Worm (Caenorhabditis elegans) whole organism, mixed stage, embryonic: Measurements from ENCODE around the gene C36C5.12.

ENCODE experiments used
- M03D4.4 ChIP-seq: sonication (generic microtip); optimal IDR thresholded peaks from 2 replicates; lab custom pipeline; 2017; ENCODE audit warnings: mild to moderate bottlenecking, missing genetic modification characterization, missing compliant biosample characterization
- ceh-43 ChIP-seq: fragments of 200-800 bp; sonication (Bioruptor generic); optimal IDR thresholded peaks from 2 replicates; lab custom pipeline; 2018; ENCODE audit warnings: mild to moderate bottlenecking, missing genetic modification characterization, moderate library complexity, missing compliant biosample characterization
- ceh-83 ChIP-seq: fragments of 200-800 bp; sonication (Bioruptor generic); optimal IDR thresholded peaks from 2 replicates; lab custom pipeline; 2018; ENCODE audit warnings: mild to moderate bottlenecking, missing genetic modification characterization, missing compliant biosample characterization
- ces-1 ChIP-seq: fragments of 150-350 bp; optimal IDR thresholded peaks from 2 replicates; lab custom pipeline; 2014; ENCODE audit warnings: missing biosample characterization, missing genetic modification reagents, missing genetic modification characterization
- cnd-1 ChIP-seq: fragments of 200-800 bp; sonication (Bioruptor generic); optimal IDR thresholded peaks from 2 replicates; lab custom pipeline; 2018; ENCODE audit warnings: mild to moderate bottlenecking, missing genetic modification characterization, missing compliant biosample characterization
- elt-1 ChIP-seq: sonication (generic microtip); optimal IDR thresholded peaks from 2 replicates; lab custom pipeline; 2017; ENCODE audit warnings: missing genetic modification characterization, mild to moderate bottlenecking, missing compliant biosample characterization, antibody characterized with exemption, moderate library complexity, borderline replicate concordance; ENCODE audit not compliant: insufficient read depth
- elt-3 ChIP-seq: fragments of 150-350 bp; optimal IDR thresholded peaks from 2 replicates; lab custom pipeline; 2014; ENCODE audit warnings: missing biosample characterization, missing genetic modification characterization
- flh-1 ChIP-seq: fragments of 200-800 bp; sonication (Bioruptor generic); optimal IDR thresholded peaks from 2 replicates; lab custom pipeline; 2018; ENCODE audit warnings: mild to moderate bottlenecking, missing genetic modification characterization, moderate library complexity, missing compliant biosample characterization
- ham-2 ChIP-seq: fragments of 200-800 bp; sonication (Bioruptor generic); optimal IDR thresholded peaks from 2 replicates; lab custom pipeline; 2018; ENCODE audit warnings: mild to moderate bottlenecking, missing genetic modification characterization, missing compliant biosample characterization
- hlh-1 ChIP-seq: fragments of 150-350 bp; optimal IDR thresholded peaks from 2 replicates; lab custom pipeline; 2014; ENCODE audit warnings: missing biosample characterization, missing genetic modification reagents, missing genetic modification characterization
- lin-13 ChIP-seq: fragments of 150-350 bp; optimal IDR thresholded peaks from 2 replicates; lab custom pipeline; 2014; ENCODE audit warnings: missing biosample characterization, missing genetic modification characterization
- lin-32 ChIP-seq: fragments of 200-800 bp; sonication (Bioruptor generic); optimal IDR thresholded peaks from 2 replicates; lab custom pipeline; 2018; ENCODE audit warnings: mild to moderate bottlenecking, missing genetic modification characterization, missing compliant biosample characterization
- lsy-2 ChIP-seq: fragments of 150-350 bp; optimal IDR thresholded peaks from 2 replicates; lab custom pipeline; 2014; ENCODE audit warnings: missing biosample characterization, missing genetic modification characterization
- mab-5 ChIP-seq: fragments of 150-350 bp; optimal IDR thresholded peaks from 2 replicates; lab custom pipeline; 2014; ENCODE audit warnings: missing biosample characterization, missing genetic modification characterization
- mep-1 ChIP-seq: fragments of 150-350 bp; optimal IDR thresholded peaks from 2 replicates; lab custom pipeline; 2017; ENCODE audit warnings: missing biosample characterization, missing genetic modification reagents, missing genetic modification characterization, inconsistent platforms
- nhr-12 ChIP-seq: fragments of 150-350 bp; optimal IDR thresholded peaks from 2 replicates; lab custom pipeline; 2014; ENCODE audit warnings: missing biosample characterization, missing genetic modification characterization
- nhr-2 ChIP-seq: fragments of 150-350 bp; optimal IDR thresholded peaks from 2 replicates; lab custom pipeline; 2014; ENCODE audit warnings: missing biosample characterization, missing genetic modification characterization
- nhr-237 ChIP-seq: fragments of 150-350 bp; optimal IDR thresholded peaks from 2 replicates; lab custom pipeline; 2014; ENCODE audit warnings: missing biosample characterization, missing genetic modification characterization
- nhr-28 ChIP-seq: fragments of 150-350 bp; optimal IDR thresholded peaks from 2 replicates; lab custom pipeline; 2014; ENCODE audit warnings: missing biosample characterization, missing genetic modification characterization
- nhr-76 ChIP-seq: sonication (generic microtip); optimal IDR thresholded peaks from 2 replicates; lab custom pipeline; 2017; ENCODE audit warnings: missing biosample characterization, missing genetic modification characterization
- pha-4 ChIP-seq: fragments of 150-350 bp; optimal IDR thresholded peaks from 2 replicates; lab custom pipeline; 2018; ENCODE audit warnings: missing biosample characterization, missing genetic modification reagents, missing genetic modification characterization
- sem-2 ChIP-seq: fragments of 200-800 bp; sonication (Bioruptor generic); optimal IDR thresholded peaks from 2 replicates; lab custom pipeline; 2018; ENCODE audit warnings: mild to moderate bottlenecking, missing genetic modification characterization, missing compliant biosample characterization
- snpc-4 ChIP-seq: fragments of 150-350 bp; optimal IDR thresholded peaks from 2 replicates; lab custom pipeline; 2014; ENCODE audit warnings: missing biosample characterization, missing genetic modification characterization
- sptf-1 ChIP-seq: sonication (generic microtip); optimal IDR thresholded peaks from 2 replicates; lab custom pipeline; 2017; ENCODE audit warnings: mild to moderate bottlenecking, missing genetic modification characterization, moderate library complexity, missing compliant biosample characterization
- tbx-8 ChIP-seq: fragments of 200-800 bp; sonication (Bioruptor generic); optimal IDR thresholded peaks from 2 replicates; lab custom pipeline; 2018; ENCODE audit warnings: mild to moderate bottlenecking, missing genetic modification characterization, moderate library complexity, missing compliant biosample characterization
- unc-120 ChIP-seq: sonication (generic microtip); optimal IDR thresholded peaks from 2 replicates; lab custom pipeline; 2017; ENCODE audit warnings: missing genetic modification characterization, missing compliant biosample characterization; ENCODE audit not compliant: poor library complexity, severe bottlenecking
- unc-39 ChIP-seq: fragments of 150-350 bp; optimal IDR thresholded peaks from 2 replicates; lab custom pipeline; 2014; ENCODE audit warnings: missing biosample characterization, missing genetic modification characterization
- unc-62 ChIP-seq: fragments of 150-350 bp; optimal IDR thresholded peaks from 2 replicates; lab custom pipeline; 2014; ENCODE audit warnings: missing biosample characterization, missing genetic modification reagents, missing genetic modification characterization
- zip-8 ChIP-seq: fragments of 150-350 bp; optimal IDR thresholded peaks from 2 replicates; lab custom pipeline; 2014; ENCODE audit warnings: missing biosample characterization, missing genetic modification characterization
- ztf-11 ChIP-seq: fragments of 150-350 bp; optimal IDR thresholded peaks from 2 replicates; lab custom pipeline; 2014; ENCODE audit warnings: missing biosample characterization, missing genetic modification characterization

C36C5.12 gene

DNA sequence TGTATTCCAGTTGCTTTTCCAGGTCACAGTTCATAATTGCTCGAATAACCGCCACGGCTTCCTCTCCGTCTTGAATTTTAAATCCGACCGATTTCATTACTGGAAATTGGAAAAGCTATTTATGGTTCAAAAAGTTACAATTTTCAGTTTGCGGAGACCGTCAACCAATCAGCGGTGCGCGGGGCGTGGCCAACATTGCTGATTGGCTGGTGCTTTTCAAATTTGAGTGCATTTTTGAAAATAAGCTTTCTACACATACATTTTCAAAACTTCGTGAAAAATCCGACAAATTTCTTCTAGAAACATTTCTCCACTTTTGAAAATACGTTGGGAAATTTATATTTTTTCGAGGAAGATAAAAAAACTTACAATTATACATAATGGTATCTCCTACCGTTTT lies 36.7 kb upstream of the C36C5.12 start:
- TF ChIP-seq cnd-1 (tag; lab: Kevin White, UChicago): no peak
- TF ChIP-seq ztf-11: no peak

DNA sequence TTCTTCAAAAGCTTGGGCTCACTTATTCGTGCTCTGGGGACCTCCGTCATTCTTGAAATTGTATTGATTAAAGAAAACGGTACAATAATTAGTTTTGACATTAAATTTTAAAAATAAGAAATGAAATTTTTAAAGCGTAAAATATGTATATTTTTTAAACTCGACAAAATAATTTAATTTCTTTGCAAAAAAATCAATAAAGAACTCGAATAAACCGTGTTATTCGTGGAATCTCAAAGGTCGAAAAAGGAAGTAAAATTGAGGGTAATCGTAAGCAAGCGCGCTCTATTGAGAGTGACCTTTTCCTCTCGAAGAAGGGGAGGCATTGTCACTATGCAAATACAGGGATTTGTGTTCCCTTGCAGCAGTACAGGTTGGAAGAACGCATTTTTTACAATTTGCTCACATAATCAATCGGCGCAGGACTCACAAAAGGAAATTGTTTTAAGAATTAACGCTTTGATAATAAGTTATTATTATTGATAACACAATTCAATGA lies 35.8 kb upstream of the C36C5.12 start, which contains the start of gene Y73C8B.2:
Gene Y73C8B.2 (minus strand): TSS at position 51 of the 499 bp plus-strand sequence.
- TF ChIP-seq nhr-2 (tag; lab: Kevin White, UChicago) (no peak), lin-13 (tag; lab: Kevin White, UChicago) (peak; percentile 16), ces-1 (GFP tag; lab: Kevin White, UChicago) (no peak), mep-1 (tag; lab: Kevin White, UChicago) (peak; percentile 53), nhr-237 (tag; lab: Kevin White, UChicago) (no peak), snpc-4 (tag; lab: Kevin White, UChicago) (no peak), pha-4 (peak; percentile 6), unc-120 (tag; lab: Kevin White, UChicago) (no peak), ham-2 (GFP tag; lab: Kevin White, UChicago) (no peak)
- TF ChIP-seq, all 35 proteins: peak for 3

DNA sequence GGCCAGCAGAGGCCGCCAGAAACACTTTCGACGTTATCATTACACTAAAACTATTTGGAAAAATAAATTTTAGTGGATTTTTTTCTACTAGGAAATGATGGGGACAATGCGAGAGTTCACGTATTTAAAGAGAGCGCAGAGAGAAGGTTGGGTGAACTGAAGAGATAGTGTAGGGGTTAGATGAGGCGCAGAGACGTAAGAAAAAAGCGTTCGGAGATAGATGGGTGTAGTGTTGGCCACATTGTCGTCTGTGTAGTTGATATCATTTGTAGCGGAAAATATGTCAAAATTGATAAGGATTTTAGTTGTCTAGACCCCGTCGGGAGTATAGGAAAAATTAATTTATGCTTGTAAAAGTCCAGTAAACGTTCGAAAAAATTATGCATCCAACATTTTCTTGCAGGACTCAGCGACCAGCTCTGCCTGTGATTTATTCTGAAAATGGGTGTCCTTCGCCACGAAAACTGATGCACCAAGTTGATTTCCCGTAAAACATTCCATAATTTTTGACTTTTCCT lies 34.0 kb upstream of the C36C5.12 start, which contains the start of the genes Y73C8B.3 and Y73C8B.9:
Gene Y73C8B.3 (minus strand): TSS at position 147 of the 518 bp plus-strand sequence.
Gene Y73C8B.9 (plus strand): TSS at position 468 of the 518 bp plus-strand sequence.
- TF ChIP-seq elt-3 (tag; lab: Kevin White, UChicago) (peak; percentile 46), nhr-28 (tag; lab: Kevin White, UChicago) (peak; percentile 4), sptf-1 (tag; lab: Kevin White, UChicago) (no peak)
- TF ChIP-seq, all 35 proteins: peak for 2

DNA sequence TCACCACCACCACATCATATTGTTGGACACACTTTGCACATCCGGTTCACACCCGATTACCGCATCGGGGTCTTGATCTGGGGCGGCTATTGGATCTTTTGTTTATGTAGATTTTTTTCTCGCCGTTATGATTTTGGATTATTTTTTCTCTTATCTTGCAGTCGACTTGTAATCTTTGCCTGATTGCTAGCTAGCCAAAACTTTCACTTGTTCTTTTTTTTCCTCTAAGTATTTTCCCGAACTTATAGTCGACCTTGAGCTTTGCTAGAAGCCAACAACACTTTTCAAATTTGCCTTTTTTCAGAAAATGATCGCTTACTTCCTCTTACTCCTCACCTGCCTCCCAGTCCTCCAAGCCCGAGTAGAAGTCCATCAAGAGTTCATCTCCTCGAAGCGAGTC lies 28.9 kb upstream of the C36C5.12 start, which contains the start of gene lag-2:
Gene lag-2 (plus strand): TSS at position 301 of the 400 bp plus-strand sequence.
- TF ChIP-seq hlh-1 (no peak), lsy-2 (tag; lab: Kevin White, UChicago) (no peak), nhr-76 (tag; lab: Kevin White, UChicago) (no peak), nhr-12 (no peak), sem-2 (GFP tag; lab: Kevin White, UChicago) (no peak), sptf-1 (tag; lab: Kevin White, UChicago) (no peak), cnd-1 (tag; lab: Kevin White, UChicago) (no peak), ces-1 (GFP tag; lab: Kevin White, UChicago) (no peak), lin-13 (tag; lab: Kevin White, UChicago) (no peak), ceh-83 (GFP tag; lab: Kevin White, UChicago) (no peak), mab-5 (tag; lab: Kevin White, UChicago) (no peak), ztf-11 (no peak), elt-1 (tag; lab: Kevin White, UChicago) (no peak), flh-1 (GFP tag; lab: Kevin White, UChicago) (no peak), unc-39 (tag; lab: Kevin White, UChicago) (no peak), lin-32 (GFP tag; lab: Kevin White, UChicago) (no peak), ceh-43 (no peak), pha-4 (no peak), tbx-8 (GFP tag; lab: Kevin White, UChicago) (no peak), nhr-237 (tag; lab: Kevin White, UChicago) (no peak)

ce11 chrV:3185855-3186254 lies 26.7 kb upstream of the C36C5.12 start:
- TF ChIP-seq flh-1 (GFP tag; lab: Kevin White, UChicago): no peak

DNA sequence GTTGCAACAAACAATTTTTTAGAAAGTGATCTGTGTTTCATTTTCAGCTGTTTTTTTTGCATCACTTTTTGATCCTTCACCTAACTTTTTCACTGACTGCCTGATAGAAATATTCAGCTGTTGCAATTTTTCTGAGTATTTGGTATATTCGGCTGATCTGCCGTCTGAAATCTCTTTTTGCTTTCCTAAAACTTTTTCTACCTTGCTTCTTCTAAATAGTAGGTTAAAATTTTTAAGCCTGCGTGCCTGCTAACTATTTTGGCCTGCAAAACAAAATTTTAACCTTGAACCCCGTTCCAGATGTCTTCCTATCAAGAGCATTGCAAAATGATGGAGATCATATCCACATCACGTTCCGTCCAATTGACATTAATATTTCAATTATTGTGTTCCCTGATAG lies 17.0 kb upstream of the C36C5.12 start, which contains the start of gene srab-8:
Gene srab-8 (plus strand): TSS at position 301 of the 400 bp plus-strand sequence.
- TF ChIP-seq ceh-83 (GFP tag; lab: Kevin White, UChicago): no peak
- no peak for TF ChIP-seq zip-8
- no peak for TF ChIP-seq M03D4.4 (tag; lab: Kevin White, UChicago)
- no peak for TF ChIP-seq ztf-11
- no peak for TF ChIP-seq unc-62 (GFP tag; lab: Kevin White, UChicago)
- TF ChIP-seq sem-2 (GFP tag; lab: Kevin White, UChicago): no peak
- TF ChIP-seq mep-1 (tag; lab: Kevin White, UChicago): no peak
- no peak for TF ChIP-seq sptf-1 (tag; lab: Kevin White, UChicago)
- no peak for TF ChIP-seq ham-2 (GFP tag; lab: Kevin White, UChicago)
- no peak for TF ChIP-seq lsy-2 (tag; lab: Kevin White, UChicago)
- TF ChIP-seq tbx-8 (GFP tag; lab: Kevin White, UChicago): no peak
